Fruit fly (Drosophila melanogaster) whole organism, embryonic: ENCODE results near the gene CG33124.

ENCODE experiments used
- ATbp ChIP-seq: fragments of 200-800 bp; sonication (Bioruptor generic); optimal IDR thresholded peaks from 2 replicates; lab custom pipeline; 2017; ENCODE audit warnings: missing biosample characterization, mild to moderate bottlenecking, missing genetic modification characterization, missing genetic modification reagents
- Ada2b ChIP-seq: fragments of 200-800 bp; sonication (Bioruptor generic); IDR thresholded peaks from 2 replicates; pipeline ENCODE4 v1.3.6; 2022; ENCODE audit warnings: missing biosample characterization, missing genetic modification characterization
- Bgb ChIP-seq: fragments of 200-800 bp; sonication (Bioruptor generic); IDR thresholded peaks from 2 replicates; pipeline ENCODE4 v1.3.6; 2022; ENCODE audit warnings: missing biosample characterization, missing genetic modification characterization; ENCODE audit not compliant: partially characterized antibody
- CG10267 ChIP-seq: fragments of 200-800 bp; sonication (Bioruptor generic); optimal IDR thresholded peaks from 2 replicates; lab custom pipeline; 2018; ENCODE audit warnings: missing biosample characterization, mild to moderate bottlenecking, missing genetic modification characterization, moderate library complexity
- CG10979 ChIP-seq: fragments of 200-800 bp; sonication (Bioruptor generic); optimal IDR thresholded peaks from 2 replicates; lab custom pipeline; 2018; ENCODE audit warnings: missing biosample characterization, mild to moderate bottlenecking, missing genetic modification characterization, moderate library complexity
- CG12299 ChIP-seq: fragments of 200-800 bp; sonication (Bioruptor generic); optimal IDR thresholded peaks from 2 replicates; lab custom pipeline; 2018; ENCODE audit warnings: missing biosample characterization, mild to moderate bottlenecking, missing genetic modification characterization
- CG14014 ChIP-seq: fragments of 200-800 bp; sonication (Bioruptor generic); IDR thresholded peaks from 2 replicates; pipeline ENCODE4 v1.3.6; 2022; ENCODE audit warnings: missing biosample characterization, missing genetic modification characterization
- CG1529 ChIP-seq: fragments of 200-800 bp; sonication (Bioruptor generic); optimal IDR thresholded peaks from 3 replicates; lab custom pipeline; 2018; ENCODE audit warnings: missing biosample characterization, missing genetic modification characterization
- CG17328 ChIP-seq: fragments of 200-800 bp; sonication (Bioruptor generic); IDR thresholded peaks from 2 replicates; pipeline ENCODE4 v1.3.6; 2022; ENCODE audit warnings: missing biosample characterization, missing genetic modification characterization
- CG2120 ChIP-seq: fragments of 200-800 bp; sonication (Bioruptor generic); optimal IDR thresholded peaks from 3 replicates; lab custom pipeline; 2016; ENCODE audit warnings: missing biosample characterization, missing genetic modification characterization
- CG2712 ChIP-seq: fragments of 200-800 bp; optimal IDR thresholded peaks from 3 replicates; lab custom pipeline; 2019; ENCODE audit warnings: missing biosample characterization, mild to moderate bottlenecking, missing genetic modification characterization, moderate library complexity
- CG30403 ChIP-seq: fragments of 200-800 bp; sonication (Bioruptor generic); optimal IDR thresholded peaks from 3 replicates; lab custom pipeline; 2016; ENCODE audit warnings: missing biosample characterization, missing genetic modification characterization
- CG3838 ChIP-seq: fragments of 200-800 bp; sonication (Bioruptor generic); optimal IDR thresholded peaks from 3 replicates; lab custom pipeline; 2016; ENCODE audit warnings: missing biosample characterization, missing genetic modification characterization
- CG4707 ChIP-seq: fragments of 200-800 bp; sonication (Bioruptor generic); optimal IDR thresholded peaks from 2 replicates; lab custom pipeline; 2018; ENCODE audit warnings: missing biosample characterization, mild to moderate bottlenecking, missing genetic modification characterization, moderate library complexity
- CG5953 ChIP-seq: fragments of 200-800 bp; sonication (Bioruptor generic); IDR thresholded peaks from 2 replicates; pipeline ENCODE4 v1.3.6; 2022; ENCODE audit warnings: missing biosample characterization, missing genetic modification characterization
- CG6254 ChIP-seq: fragments of 200-800 bp; sonication (Bioruptor generic); optimal IDR thresholded peaks from 3 replicates; lab custom pipeline; 2017; ENCODE audit warnings: mild to moderate bottlenecking, missing biosample characterization, missing genetic modification reagents, missing genetic modification characterization
- Deaf1 ChIP-seq: fragments of 200-800 bp; optimal IDR thresholded peaks from 3 replicates; lab custom pipeline; 2019; ENCODE audit warnings: missing biosample characterization, mild to moderate bottlenecking, missing genetic modification characterization, moderate library complexity
- Gsc ChIP-seq: fragments of 200-800 bp; sonication (Bioruptor generic); IDR thresholded peaks from 2 replicates; pipeline ENCODE4 v1.3.6; 2022; ENCODE audit warnings: missing biosample characterization, missing genetic modification characterization
- Lpt ChIP-seq: fragments of >200 bp; optimal IDR thresholded peaks from 2 replicates; lab custom pipeline; 2018; ENCODE audit warnings: missing biosample characterization, missing genetic modification characterization
- Myb ChIP-seq: fragments of 200-800 bp; sonication (Bioruptor generic); optimal IDR thresholded peaks from 2 replicates; lab custom pipeline; 2016; ENCODE audit warnings: missing biosample characterization, missing genetic modification characterization
- NFAT ChIP-seq: fragments of 200-800 bp; sonication (Bioruptor generic); IDR thresholded peaks from 2 replicates; pipeline ENCODE4 v1.3.6; 2022; ENCODE audit warnings: missing biosample characterization, missing genetic modification characterization
- Neu2 ChIP-seq: fragments of 200-800 bp; sonication (Bioruptor generic); optimal IDR thresholded peaks from 3 replicates; lab custom pipeline; 2016; ENCODE audit warnings: missing biosample characterization, missing genetic modification characterization, borderline replicate concordance
- Oli ChIP-seq: fragments of 200-800 bp; sonication (Bioruptor generic); optimal IDR thresholded peaks from 2 replicates; lab custom pipeline; 2018; ENCODE audit warnings: missing biosample characterization, mild to moderate bottlenecking, missing genetic modification characterization, moderate library complexity
- PHDP ChIP-seq: fragments of 200-800 bp; sonication (Bioruptor generic); optimal IDR thresholded peaks from 3 replicates; lab custom pipeline; 2018; ENCODE audit warnings: missing biosample characterization, mild to moderate bottlenecking, missing genetic modification characterization, moderate library complexity
- Trl ChIP-seq, 3 experiments: fragments of >200 bp in 2 of 3; fragments of 200-800 bp in 1 of 3; sonication (Bioruptor generic) in 1 of 3; optimal IDR thresholded peaks; 2 replicates in 1 of 3; 3 replicates in 2 of 3; lab custom pipeline; 2016 to 2017; ENCODE audit warnings: missing biosample characterization in 1 of 3, missing genetic modification characterization in 1 of 3
- ash1 ChIP-seq: fragments of 200-800 bp; sonication (Bioruptor generic); optimal IDR thresholded peaks from 2 replicates; lab custom pipeline; 2018; ENCODE audit warnings: missing biosample characterization, mild to moderate bottlenecking, missing genetic modification characterization
- bbx ChIP-seq: fragments of 200-800 bp; sonication (Bioruptor generic); IDR thresholded peaks from 2 replicates; pipeline ENCODE4 v1.3.6; 2022; ENCODE audit warnings: missing biosample characterization, missing genetic modification characterization; ENCODE audit not compliant: partially characterized antibody
- caup ChIP-seq: fragments of 200-800 bp; sonication (Bioruptor generic); optimal IDR thresholded peaks from 3 replicates; lab custom pipeline; 2017; ENCODE audit warnings: missing biosample characterization, mild to moderate bottlenecking, missing genetic modification characterization, moderate library complexity; ENCODE audit not compliant: severe bottlenecking
- cg ChIP-seq: fragments of 200-800 bp; sonication (Bioruptor generic); optimal IDR thresholded peaks from 3 replicates; lab custom pipeline; 2019; ENCODE audit warnings: missing biosample characterization, mild to moderate bottlenecking, missing genetic modification characterization, moderate library complexity
- eve ChIP-seq, 2 experiments: fragments of >200 bp; optimal IDR thresholded peaks; 2 replicates each; lab custom pipeline; 2017; ENCODE audit warnings: missing biosample characterization in 2 of 2, missing genetic modification characterization in 2 of 2
- grau ChIP-seq: fragments of 200-800 bp; optimal IDR thresholded peaks from 3 replicates; lab custom pipeline; 2019; ENCODE audit warnings: missing biosample characterization, mild to moderate bottlenecking, missing genetic modification characterization, moderate library complexity
- grn ChIP-seq: fragments of 200-800 bp; sonication (Bioruptor generic); optimal IDR thresholded peaks from 3 replicates; lab custom pipeline; 2017; ENCODE audit warnings: missing biosample characterization, missing genetic modification characterization
- her ChIP-seq: fragments of 200-800 bp; sonication (Bioruptor generic); optimal IDR thresholded peaks from 2 replicates; lab custom pipeline; 2016; ENCODE audit warnings: missing biosample characterization, missing genetic modification characterization
- lmd ChIP-seq: fragments of 200-800 bp; sonication (Bioruptor generic); IDR thresholded peaks from 2 replicates; pipeline ENCODE4 v1.3.6; 2022; ENCODE audit warnings: missing biosample characterization, missing genetic modification characterization
- lola ChIP-seq, 3 experiments: fragments of >200 bp in 2 of 3; fragments of 200-800 bp in 1 of 3; sonication (Bioruptor generic) in 1 of 3; optimal IDR thresholded peaks; 2 replicates each; lab custom pipeline; 2017 to 2019; ENCODE audit warnings: missing biosample characterization in 3 of 3, missing genetic modification characterization in 3 of 3, mild to moderate bottlenecking in 1 of 3, moderate library complexity in 1 of 3
- odd ChIP-seq: fragments of 200-800 bp; sonication (Bioruptor generic); optimal IDR thresholded peaks from 2 replicates; lab custom pipeline; 2017; ENCODE audit warnings: missing biosample characterization, mild to moderate bottlenecking, missing genetic modification characterization
- org-1 ChIP-seq: fragments of 200-800 bp; sonication (Bioruptor generic); optimal IDR thresholded peaks from 2 replicates; lab custom pipeline; 2017; ENCODE audit warnings: missing biosample characterization, missing genetic modification characterization
- otp ChIP-seq: fragments of 200-800 bp; sonication (Bioruptor generic); IDR thresholded peaks from 3 replicates; pipeline ENCODE4, ENCODE4 v1.3.6; 2022; ENCODE audit warnings: missing biosample characterization, missing genetic modification characterization
- run ChIP-seq: fragments of 200-800 bp; sonication (Bioruptor generic); optimal IDR thresholded peaks from 3 replicates; lab custom pipeline; 2018; ENCODE audit warnings: missing biosample characterization, mild to moderate bottlenecking, missing genetic modification characterization
- trem ChIP-seq: fragments of 200-800 bp; optimal IDR thresholded peaks from 3 replicates; lab custom pipeline; 2019; ENCODE audit warnings: missing biosample characterization, mild to moderate bottlenecking, missing genetic modification characterization, moderate library complexity
- wdn ChIP-seq: fragments of 200-800 bp; sonication (Bioruptor generic); IDR thresholded peaks from 2 replicates; pipeline ENCODE4 v1.3.6; 2022; ENCODE audit warnings: missing biosample characterization, missing genetic modification characterization
- yki ChIP-seq: fragments of >200 bp; optimal IDR thresholded peaks from 3 replicates; lab custom pipeline; 2018
- zf30C ChIP-seq: fragments of 200-800 bp; sonication (Bioruptor generic); optimal IDR thresholded peaks from 3 replicates; lab custom pipeline; 2018; ENCODE audit warnings: missing biosample characterization, mild to moderate bottlenecking, missing genetic modification characterization
- zfh1 ChIP-seq: fragments of 200-800 bp; sonication (Bioruptor generic); IDR thresholded peaks from 3 replicates; pipeline ENCODE4 v1.3.6; 2022; ENCODE audit warnings: missing biosample characterization, missing genetic modification characterization

The CG33124 gene

DNA sequence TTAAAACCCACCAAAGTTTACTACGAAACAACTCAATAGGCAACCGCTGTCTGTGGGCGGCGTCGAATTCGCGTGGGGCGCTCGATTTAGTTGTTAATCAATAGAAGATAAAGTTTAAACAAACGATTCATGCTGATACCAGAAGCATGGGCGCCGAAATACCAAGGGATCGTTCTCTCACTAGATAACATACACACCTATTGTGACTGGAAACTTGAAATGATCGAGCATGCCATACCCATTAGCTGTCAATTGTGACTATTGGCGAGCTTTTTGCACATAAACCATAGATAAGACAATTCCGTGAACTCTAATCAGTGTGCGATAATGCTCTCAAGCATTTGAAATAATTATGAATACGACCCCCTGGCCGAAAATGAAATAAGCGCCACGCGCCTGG is 29.5 kb downstream of the CG33124 start (continued):
- TF ChIP-seq ash1 (GFP tag; lab: Kevin White, UChicago), result peak; percentile 30
- peak; percentile 16 for TF ChIP-seq Deaf1 (tag; lab: Kevin White, UChicago)
- TF ChIP-seq CG4707 (GFP tag; lab: Kevin White, UChicago), result peak; percentile 7
- peak; percentile 70 for TF ChIP-seq caup (GFP tag; lab: Kevin White, UChicago)
- no peak for TF ChIP-seq lola (GFP tag; optimal IDR thresholded peaks at IDR 0.05; lab: Kevin White, UChicago)
- peak; percentile 65 for TF ChIP-seq Myb (GFP tag; lab: Kevin White, UChicago)

DNA sequence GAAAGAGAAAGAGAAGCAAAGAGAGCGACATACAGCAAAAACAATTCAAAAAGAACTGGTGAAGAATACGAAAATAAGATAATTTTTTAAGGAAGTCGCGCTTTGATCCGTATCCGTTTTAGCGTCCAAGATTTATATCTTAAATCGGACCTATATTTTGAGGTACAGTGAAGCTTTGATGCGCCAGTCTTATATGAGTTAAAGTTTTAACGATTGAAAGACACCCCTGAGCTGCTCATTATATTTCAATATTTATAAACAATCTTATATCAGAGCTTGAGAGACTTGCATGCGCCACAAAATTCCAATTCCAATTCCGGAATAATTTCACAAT is 30.1 kb downstream of the CG33124 start:
- no peak for TF ChIP-seq lmd (GFP tag; lab: Robert Waterston, UW)
- peak; percentile 18 for TF ChIP-seq CG2120 (GFP tag; lab: Kevin White, UChicago)
- peak; percentile 4 for TF ChIP-seq CG30403
- TF ChIP-seq grau (tag; lab: Kevin White, UChicago), result peak; percentile 75
- no peak for TF ChIP-seq run (tag; lab: Kevin White, UChicago)
- TF ChIP-seq Oli (tag; lab: Kevin White, UChicago), result peak; percentile 3
- peak; percentile 21; the same call in 1 of the 2 replicates for TF ChIP-seq Ada2b (GFP tag; lab: Robert Waterston, UW)
- TF ChIP-seq Gsc (GFP tag; lab: Robert Waterston, UW), result no peak
- TF ChIP-seq org-1 (GFP tag; lab: Kevin White, UChicago), result no peak
- TF ChIP-seq yki (lab: Kevin White, UChicago), result peak; percentile 15
- no peak for TF ChIP-seq ATbp
- TF ChIP-seq zf30C, result no peak
- TF ChIP-seq otp (GFP tag; lab: Robert Waterston, UW), result no peak
- TF ChIP-seq Trl (optimal IDR thresholded peaks at IDR 0.05; lab: Kevin White, UChicago), result peak; percentile 82 to 85
- TF ChIP-seq Trl (GFP tag; optimal IDR thresholded peaks at IDR 0.05; lab: Kevin White, UChicago), result no peak
- TF ChIP-seq Bgb (GFP tag; lab: Robert Waterston, UW), result 0 out of 2 replicates have a peak, but pooled peaks have one; percentile 5
- 0 out of 2 replicates have a peak, but pooled peaks have one; percentile 20 for TF ChIP-seq CG5953 (GFP tag; lab: Robert Waterston, UW)
- peak in 1 of 2 experiments; percentile 23 for TF ChIP-seq eve (GFP tag; optimal IDR thresholded peaks at IDR 0.05; lab: Kevin White, UChicago)
- peak; percentile 46; the same call in 1 of the 2 replicates for TF ChIP-seq wdn (GFP tag; lab: Robert Waterston, UW)
- 0 out of 2 replicates have a peak, but pooled peaks have one; percentile 4 for TF ChIP-seq CG14014 (GFP tag; lab: Robert Waterston, UW)
- TF ChIP-seq Lpt (GFP tag; lab: Kevin White, UChicago), result no peak
- peak; percentile 50 for TF ChIP-seq grn
- TF ChIP-seq PHDP (tag; lab: Kevin White, UChicago), result no peak

DNA sequence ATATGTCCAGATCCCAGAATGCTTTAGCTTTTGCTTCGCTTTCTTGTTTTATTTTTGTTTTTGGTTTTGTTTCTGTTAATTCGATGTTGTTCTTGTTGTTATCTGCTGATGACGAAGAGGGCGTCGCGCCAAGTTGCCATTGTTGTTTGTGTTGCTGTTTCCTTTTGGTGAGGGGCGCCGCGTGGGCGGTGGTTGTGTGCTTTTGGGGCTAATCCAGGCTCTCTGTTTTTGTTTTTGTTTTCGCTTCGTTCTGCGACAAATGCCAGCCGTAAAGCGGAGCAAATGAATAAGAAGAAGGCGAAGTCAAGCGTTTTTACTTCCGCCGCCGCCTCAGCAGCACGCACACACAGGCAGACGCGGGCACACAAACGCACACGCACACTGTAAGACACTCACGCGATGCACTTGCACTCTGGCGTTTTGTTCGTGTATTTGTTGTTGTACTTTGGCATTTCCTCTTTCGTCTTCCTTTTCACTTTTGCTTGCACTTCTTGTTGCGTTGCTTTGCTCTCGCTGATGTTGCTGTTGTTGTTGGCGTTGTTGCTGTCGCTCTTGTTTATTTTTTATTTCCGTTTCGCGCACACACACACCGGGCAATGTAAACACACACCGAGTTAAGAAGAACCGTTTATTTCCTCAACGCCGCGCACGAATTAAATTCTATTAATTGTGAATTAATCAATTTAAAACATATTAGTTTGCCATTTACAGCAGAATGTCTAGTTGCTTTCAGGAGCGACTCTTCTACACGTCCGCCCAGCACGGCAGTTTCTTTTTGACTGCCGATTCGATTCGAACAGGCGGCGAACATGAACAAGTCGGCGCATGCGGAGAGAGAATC is 30.7 kb downstream of the CG33124 start, which contains the start of gene aop:
TSS of gene aop (minus strand) at position 786 of the 841 bp plus-strand sequence.
- no peak for TF ChIP-seq ATbp
- peak; percentile 16 for TF ChIP-seq CG12299 (tag; lab: Kevin White, UChicago)
- 0 out of 2 replicates have a peak, but pooled peaks have one; percentile 17 for TF ChIP-seq bbx
- peak; percentile 53 for TF ChIP-seq odd
- peak; percentile 47 for TF ChIP-seq CG2712 (tag; lab: Kevin White, UChicago)
- peak; percentile 36; the same call in 1 of the 2 replicates for TF ChIP-seq NFAT (GFP tag; lab: Robert Waterston, UW)
- TF ChIP-seq her (GFP tag; lab: Kevin White, UChicago), result peak; percentile 28
- TF ChIP-seq CG14014 (GFP tag; lab: Robert Waterston, UW), result 0 out of 2 replicates have a peak, but pooled peaks have one; percentile 5
- TF ChIP-seq Bgb (GFP tag; lab: Robert Waterston, UW), result peak; percentile 7; the same call in 1 of the 2 replicates
- peak; percentile 4 for TF ChIP-seq CG10979 (tag; lab: Kevin White, UChicago)
- peak; percentile 84 for TF ChIP-seq cg (GFP tag; lab: Kevin White, UChicago)
- TF ChIP-seq Neu2 (GFP tag; lab: Kevin White, UChicago), result peak; percentile 6
- TF ChIP-seq Lpt (GFP tag; lab: Kevin White, UChicago), result no peak
- peak; percentile 34 for TF ChIP-seq CG6254 (GFP tag; lab: Kevin White, UChicago)
- 0 out of 3 replicates have a peak, but pooled peaks have one; percentile 48 for TF ChIP-seq zfh1 (GFP tag; lab: Robert Waterston, UW)
- peak; percentile 39 for TF ChIP-seq zf30C
- TF ChIP-seq CG1529 (GFP tag; lab: Kevin White, UChicago), result peak; percentile 9
- TF ChIP-seq CG17328 (GFP tag; lab: Robert Waterston, UW), result peak; percentile 56
- TF ChIP-seq CG10267 (tag; lab: Kevin White, UChicago), result peak; percentile 18
- TF ChIP-seq trem (tag; lab: Kevin White, UChicago), result peak; percentile 24
- peak; percentile 39 for TF ChIP-seq CG3838
